Worm (Caenorhabditis elegans) whole organism, mixed stage, embryonic: ENCODE data around the gene srbc-31.

ENCODE experiments used
- M03D4.4 ChIP-seq: sonication (generic microtip); optimal IDR thresholded peaks from 2 replicates; lab custom pipeline; 2017; ENCODE audit warnings: mild to moderate bottlenecking, missing genetic modification characterization, missing compliant biosample characterization
- bed-3 ChIP-seq: fragments of 200-800 bp; sonication (Bioruptor generic); optimal IDR thresholded peaks from 3 replicates; lab custom pipeline; 2018; ENCODE audit warnings: mild to moderate bottlenecking, missing genetic modification characterization, moderate library complexity, missing compliant biosample characterization
- blmp-1 ChIP-seq: fragments of 150-350 bp; optimal IDR thresholded peaks from 2 replicates; lab custom pipeline; 2014; ENCODE audit warnings: missing biosample characterization, missing genetic modification characterization
- ceh-39 ChIP-seq: fragments of 150-350 bp; optimal IDR thresholded peaks from 2 replicates; lab custom pipeline; 2014; ENCODE audit warnings: missing biosample characterization, missing genetic modification characterization
- ceh-43 ChIP-seq: fragments of 200-800 bp; sonication (Bioruptor generic); optimal IDR thresholded peaks from 2 replicates; lab custom pipeline; 2018; ENCODE audit warnings: mild to moderate bottlenecking, missing genetic modification characterization, moderate library complexity, missing compliant biosample characterization
- ceh-83 ChIP-seq: fragments of 200-800 bp; sonication (Bioruptor generic); optimal IDR thresholded peaks from 2 replicates; lab custom pipeline; 2018; ENCODE audit warnings: mild to moderate bottlenecking, missing genetic modification characterization, missing compliant biosample characterization
- ces-1 ChIP-seq: fragments of 150-350 bp; optimal IDR thresholded peaks from 2 replicates; lab custom pipeline; 2014; ENCODE audit warnings: missing biosample characterization, missing genetic modification reagents, missing genetic modification characterization
- drap-1 ChIP-seq: fragments of 200-800 bp; sonication (Bioruptor generic); optimal IDR thresholded peaks from 3 replicates; lab custom pipeline; 2018; ENCODE audit warnings: mild to moderate bottlenecking, missing genetic modification characterization, missing compliant biosample characterization
- elt-1 ChIP-seq: sonication (generic microtip); optimal IDR thresholded peaks from 2 replicates; lab custom pipeline; 2017; ENCODE audit warnings: missing genetic modification characterization, mild to moderate bottlenecking, missing compliant biosample characterization, antibody characterized with exemption, moderate library complexity, borderline replicate concordance; ENCODE audit not compliant: insufficient read depth
- elt-3 ChIP-seq: fragments of 150-350 bp; optimal IDR thresholded peaks from 2 replicates; lab custom pipeline; 2014; ENCODE audit warnings: missing biosample characterization, missing genetic modification characterization
- flh-1 ChIP-seq: fragments of 200-800 bp; sonication (Bioruptor generic); optimal IDR thresholded peaks from 2 replicates; lab custom pipeline; 2018; ENCODE audit warnings: mild to moderate bottlenecking, missing genetic modification characterization, moderate library complexity, missing compliant biosample characterization
- ham-2 ChIP-seq: fragments of 200-800 bp; sonication (Bioruptor generic); optimal IDR thresholded peaks from 2 replicates; lab custom pipeline; 2018; ENCODE audit warnings: mild to moderate bottlenecking, missing genetic modification characterization, missing compliant biosample characterization
- hlh-1 ChIP-seq: fragments of 150-350 bp; optimal IDR thresholded peaks from 2 replicates; lab custom pipeline; 2014; ENCODE audit warnings: missing biosample characterization, missing genetic modification reagents, missing genetic modification characterization
- lin-13 ChIP-seq: fragments of 150-350 bp; optimal IDR thresholded peaks from 2 replicates; lab custom pipeline; 2014; ENCODE audit warnings: missing biosample characterization, missing genetic modification characterization
- lin-32 ChIP-seq: fragments of 200-800 bp; sonication (Bioruptor generic); optimal IDR thresholded peaks from 2 replicates; lab custom pipeline; 2018; ENCODE audit warnings: mild to moderate bottlenecking, missing genetic modification characterization, missing compliant biosample characterization
- lsy-2 ChIP-seq: fragments of 150-350 bp; optimal IDR thresholded peaks from 2 replicates; lab custom pipeline; 2014; ENCODE audit warnings: missing biosample characterization, missing genetic modification characterization
- mab-5 ChIP-seq: fragments of 150-350 bp; optimal IDR thresholded peaks from 2 replicates; lab custom pipeline; 2014; ENCODE audit warnings: missing biosample characterization, missing genetic modification characterization
- mep-1 ChIP-seq: fragments of 150-350 bp; optimal IDR thresholded peaks from 2 replicates; lab custom pipeline; 2017; ENCODE audit warnings: missing biosample characterization, missing genetic modification reagents, missing genetic modification characterization, inconsistent platforms
- mls-2 ChIP-seq: sonication (generic microtip); optimal IDR thresholded peaks from 2 replicates; lab custom pipeline; 2016; ENCODE audit warnings: mild to moderate bottlenecking, missing genetic modification characterization, moderate library complexity, missing compliant biosample characterization
- nhr-12 ChIP-seq: fragments of 150-350 bp; optimal IDR thresholded peaks from 2 replicates; lab custom pipeline; 2014; ENCODE audit warnings: missing biosample characterization, missing genetic modification characterization
- nhr-2 ChIP-seq: fragments of 150-350 bp; optimal IDR thresholded peaks from 2 replicates; lab custom pipeline; 2014; ENCODE audit warnings: missing biosample characterization, missing genetic modification characterization
- nhr-237 ChIP-seq: fragments of 150-350 bp; optimal IDR thresholded peaks from 2 replicates; lab custom pipeline; 2014; ENCODE audit warnings: missing biosample characterization, missing genetic modification characterization
- nhr-28 ChIP-seq: fragments of 150-350 bp; optimal IDR thresholded peaks from 2 replicates; lab custom pipeline; 2014; ENCODE audit warnings: missing biosample characterization, missing genetic modification characterization
- pha-4 ChIP-seq: fragments of 150-350 bp; optimal IDR thresholded peaks from 2 replicates; lab custom pipeline; 2018; ENCODE audit warnings: missing biosample characterization, missing genetic modification reagents, missing genetic modification characterization
- sem-2 ChIP-seq: fragments of 200-800 bp; sonication (Bioruptor generic); optimal IDR thresholded peaks from 2 replicates; lab custom pipeline; 2018; ENCODE audit warnings: mild to moderate bottlenecking, missing genetic modification characterization, missing compliant biosample characterization
- snpc-4 ChIP-seq: fragments of 150-350 bp; optimal IDR thresholded peaks from 2 replicates; lab custom pipeline; 2014; ENCODE audit warnings: missing biosample characterization, missing genetic modification characterization
- sptf-1 ChIP-seq: sonication (generic microtip); optimal IDR thresholded peaks from 2 replicates; lab custom pipeline; 2017; ENCODE audit warnings: mild to moderate bottlenecking, missing genetic modification characterization, moderate library complexity, missing compliant biosample characterization
- tbx-8 ChIP-seq: fragments of 200-800 bp; sonication (Bioruptor generic); optimal IDR thresholded peaks from 2 replicates; lab custom pipeline; 2018; ENCODE audit warnings: mild to moderate bottlenecking, missing genetic modification characterization, moderate library complexity, missing compliant biosample characterization
- unc-120 ChIP-seq: sonication (generic microtip); optimal IDR thresholded peaks from 2 replicates; lab custom pipeline; 2017; ENCODE audit warnings: missing genetic modification characterization, missing compliant biosample characterization; ENCODE audit not compliant: poor library complexity, severe bottlenecking
- unc-39 ChIP-seq: fragments of 150-350 bp; optimal IDR thresholded peaks from 2 replicates; lab custom pipeline; 2014; ENCODE audit warnings: missing biosample characterization, missing genetic modification characterization
- unc-62 ChIP-seq: fragments of 150-350 bp; optimal IDR thresholded peaks from 2 replicates; lab custom pipeline; 2014; ENCODE audit warnings: missing biosample characterization, missing genetic modification reagents, missing genetic modification characterization
- zip-8 ChIP-seq: fragments of 150-350 bp; optimal IDR thresholded peaks from 2 replicates; lab custom pipeline; 2014; ENCODE audit warnings: missing biosample characterization, missing genetic modification characterization
- ztf-11 ChIP-seq: fragments of 150-350 bp; optimal IDR thresholded peaks from 2 replicates; lab custom pipeline; 2014; ENCODE audit warnings: missing biosample characterization, missing genetic modification characterization

The srbc-31 gene

DNA sequence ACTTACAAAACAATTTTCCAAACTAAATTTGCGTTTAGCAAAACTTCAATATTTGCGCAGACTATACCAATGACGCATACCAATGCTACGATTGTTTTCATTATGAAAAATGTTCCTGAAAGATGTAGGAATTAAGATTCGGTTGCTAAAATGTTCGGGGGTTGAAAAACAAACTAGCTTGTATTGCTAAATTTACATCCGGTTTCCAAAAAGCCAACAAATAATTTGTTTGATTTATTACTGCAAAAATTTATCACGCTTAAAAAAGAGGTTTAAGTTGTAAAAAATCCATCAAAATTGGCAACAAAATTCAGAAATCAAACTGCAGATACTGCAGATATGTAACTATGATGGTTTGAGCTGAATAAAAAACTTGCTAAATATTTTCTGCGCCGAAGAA lies 3.0 kb upstream of the srbc-31 start, which contains the start of gene srbc-30:
srbc-30 (minus strand) TSS at position 101 of the 400 bp plus-strand sequence.
- TF ChIP-seq ceh-83 (GFP tag; lab: Kevin White, UChicago) (no peak), ham-2 (GFP tag; lab: Kevin White, UChicago) (no peak), ceh-43 (GFP tag; lab: Kevin White, UChicago) (no peak), elt-3 (no peak), mab-5 (tag; lab: Kevin White, UChicago) (no peak), nhr-237 (no peak), mls-2 (tag; lab: Kevin White, UChicago) (no peak), lsy-2 (tag; lab: Kevin White, UChicago) (no peak), zip-8 (tag; lab: Kevin White, UChicago) (no peak), sptf-1 (tag; lab: Kevin White, UChicago) (no peak), flh-1 (GFP tag; lab: Kevin White, UChicago) (no peak), lin-32 (GFP tag; lab: Kevin White, UChicago) (no peak), ces-1 (GFP tag; lab: Kevin White, UChicago) (no peak)

DNA sequence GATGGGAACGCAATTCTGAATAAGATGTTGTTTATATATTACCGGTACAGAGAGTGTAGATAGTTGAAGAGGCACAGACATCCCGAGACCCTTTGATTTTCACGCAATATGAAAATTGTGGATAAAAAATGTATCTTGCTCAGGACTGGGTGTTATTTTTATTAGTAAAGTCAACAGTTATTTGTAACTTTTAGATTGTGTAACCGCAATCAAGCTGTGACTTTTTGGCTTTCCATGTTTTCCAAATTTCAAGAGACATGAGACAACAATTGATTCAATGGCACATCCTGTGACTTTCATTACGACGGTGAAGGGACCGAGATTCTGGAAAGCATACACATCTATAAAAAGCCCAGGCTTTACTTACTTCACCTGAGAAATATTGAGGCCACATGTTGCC lies 1.2 kb downstream of the srbc-31 start:
- TF ChIP-seq drap-1 (GFP tag; lab: Kevin White, UChicago): no peak
- no peak for TF ChIP-seq ztf-11 (tag; lab: Kevin White, UChicago)
- TF ChIP-seq nhr-12 (tag; lab: Kevin White, UChicago): no peak
- no peak for TF ChIP-seq ceh-83 (GFP tag; lab: Kevin White, UChicago)
- TF ChIP-seq lin-13 (tag; lab: Kevin White, UChicago): no peak
- TF ChIP-seq nhr-2 (tag; lab: Kevin White, UChicago): no peak
- no peak for TF ChIP-seq M03D4.4
- TF ChIP-seq tbx-8 (GFP tag; lab: Kevin White, UChicago): no peak
- no peak for TF ChIP-seq unc-39
- no peak for TF ChIP-seq pha-4 (tag; lab: Kevin White, UChicago)
- no peak for TF ChIP-seq ham-2 (GFP tag; lab: Kevin White, UChicago)
- no peak for TF ChIP-seq lsy-2 (tag; lab: Kevin White, UChicago)
- TF ChIP-seq blmp-1 (tag; lab: Kevin White, UChicago): no peak
- TF ChIP-seq snpc-4: no peak
- no peak for TF ChIP-seq unc-62
- no peak for TF ChIP-seq ceh-43 (GFP tag; lab: Kevin White, UChicago)
- TF ChIP-seq unc-120 (tag; lab: Kevin White, UChicago): no peak
- TF ChIP-seq bed-3 (GFP tag; lab: Kevin White, UChicago): no peak
- no peak for TF ChIP-seq hlh-1 (tag; lab: Kevin White, UChicago)
- TF ChIP-seq flh-1 (GFP tag; lab: Kevin White, UChicago): no peak

DNA sequence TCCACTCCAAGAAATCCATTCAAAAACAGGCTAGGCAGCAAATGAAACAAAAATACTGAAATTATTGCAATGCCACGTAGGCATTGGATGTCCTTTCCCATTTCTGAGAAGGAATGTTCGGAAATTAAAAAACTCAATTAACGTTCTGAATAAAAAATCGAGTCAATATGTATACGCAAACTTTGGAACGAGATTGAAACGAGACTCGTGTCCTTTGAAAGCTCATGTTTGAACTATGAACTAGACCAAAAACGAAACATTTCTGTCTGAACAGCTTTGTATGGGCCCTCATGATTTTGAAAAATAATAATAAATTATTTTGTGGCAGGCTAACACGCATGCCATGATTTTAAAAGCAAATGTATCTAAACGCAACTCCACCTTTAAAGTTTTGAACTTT lies 2.4 kb downstream of the srbc-31 start, which contains the start of gene oac-2:
oac-2 (minus strand) TSS at position 101 of the 400 bp plus-strand sequence.
- no peak for TF ChIP-seq tbx-8 (GFP tag; lab: Kevin White, UChicago)
- no peak for TF ChIP-seq sptf-1 (tag; lab: Kevin White, UChicago)

DNA sequence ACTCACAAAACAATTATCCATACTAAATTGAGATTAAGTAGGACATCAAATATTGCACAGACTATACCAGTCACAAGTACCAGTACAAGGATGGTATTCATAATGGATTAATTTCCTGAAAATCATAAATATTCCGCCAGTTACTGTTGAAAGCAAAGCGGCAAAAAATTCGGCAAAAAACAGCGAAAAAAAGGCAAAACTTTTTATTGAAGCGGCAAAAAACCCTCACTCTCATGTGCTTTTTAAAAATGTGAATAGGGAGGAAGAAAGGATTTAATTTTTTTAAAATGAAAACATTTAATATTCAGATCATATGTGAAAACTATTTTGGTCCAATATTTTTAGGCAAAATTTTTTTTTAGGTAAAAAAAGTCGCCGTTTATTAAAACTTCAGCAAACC lies 6.6 kb downstream of the srbc-31 start, which contains the start of gene srbc-29:
srbc-29 (minus strand) TSS at position 101 of the 400 bp plus-strand sequence.
- no peak for TF ChIP-seq mab-5 (tag; lab: Kevin White, UChicago)
- no peak for TF ChIP-seq flh-1 (GFP tag; lab: Kevin White, UChicago)
- TF ChIP-seq elt-1 (tag; lab: Kevin White, UChicago): no peak
- no peak for TF ChIP-seq blmp-1 (tag; lab: Kevin White, UChicago)
- TF ChIP-seq drap-1 (GFP tag; lab: Kevin White, UChicago): no peak
- TF ChIP-seq tbx-8 (GFP tag; lab: Kevin White, UChicago): no peak

DNA sequence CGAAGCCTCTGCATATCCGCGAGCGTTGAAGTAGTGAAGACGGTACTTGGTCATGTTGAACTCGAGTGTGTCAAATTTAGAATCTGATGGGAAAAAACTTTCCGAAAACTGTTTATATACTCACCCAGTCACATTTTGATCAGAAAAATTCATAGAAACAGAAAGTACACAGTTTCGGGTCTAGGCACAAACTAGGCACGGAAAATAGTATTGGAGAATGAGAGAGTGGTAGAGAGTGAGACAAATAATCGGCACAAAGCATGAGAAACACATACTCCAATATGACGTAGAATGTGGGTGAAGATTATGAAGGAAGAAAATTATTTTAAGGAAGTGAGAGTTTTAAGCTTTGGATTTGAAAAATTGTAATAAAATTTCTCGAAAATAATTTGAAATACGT lies 9.0 kb downstream of the srbc-31 start, which contains the start of gene gst-33:
gst-33 (minus strand) TSS at position 127 of the 400 bp plus-strand sequence.
- TF ChIP-seq mab-5 (tag; lab: Kevin White, UChicago) (no peak), lsy-2 (tag; lab: Kevin White, UChicago) (no peak), unc-120 (tag; lab: Kevin White, UChicago) (no peak), mls-2 (tag; lab: Kevin White, UChicago) (no peak), nhr-12 (tag; lab: Kevin White, UChicago) (no peak), ham-2 (GFP tag; lab: Kevin White, UChicago) (no peak), nhr-28 (no peak), nhr-2 (tag; lab: Kevin White, UChicago) (no peak), ceh-39 (tag; lab: Kevin White, UChicago) (no peak), mep-1 (tag; lab: Kevin White, UChicago) (no peak), snpc-4 (no peak), sem-2 (GFP tag; lab: Kevin White, UChicago) (no peak), sptf-1 (tag; lab: Kevin White, UChicago) (no peak), tbx-8 (GFP tag; lab: Kevin White, UChicago) (no peak), hlh-1 (tag; lab: Kevin White, UChicago) (no peak)
